Worm (Caenorhabditis elegans): ENCODE measurements around the gene dnj-23.
A peak's percentile ranks its signal among the peaks of the same experiment; 100 is the strongest.

dnj-23 gene

DNA sequence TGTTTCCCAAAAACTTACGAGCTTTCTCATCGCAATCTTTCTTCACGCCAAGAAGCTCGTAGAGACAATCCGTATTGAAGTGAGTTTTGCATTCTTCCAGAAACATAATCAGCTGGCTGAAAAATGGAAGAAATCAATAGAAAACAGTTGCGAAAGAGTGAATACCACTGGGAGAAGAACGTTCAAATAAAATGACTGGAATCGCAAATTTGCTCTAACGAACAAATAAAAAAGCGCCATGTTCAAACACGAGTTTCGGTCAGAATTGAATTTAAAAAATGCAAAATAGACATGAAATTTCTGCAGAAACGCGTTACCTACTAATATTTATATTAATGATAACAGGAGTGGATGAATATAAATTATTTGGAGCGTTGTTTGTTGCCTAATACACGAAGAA is at the start of gene dnj-23:
dnj-23 (minus strand) TSS at position 158 of the 400 bp plus-strand sequence.
- no peak for TF ChIP-seq ceh-16 (tag; optimal IDR thresholded peaks at IDR 0.05)
- TF ChIP-seq unc-55 (GFP tag; optimal IDR thresholded peaks at IDR 0.05): peak; percentile 63
- TF ChIP-seq C34F6.9 (tag; optimal IDR thresholded peaks at IDR 0.05): peak; percentile 47
- TF ChIP-seq lin-39 (tag; optimal IDR thresholded peaks at IDR 0.05): no peak
- no peak for TF ChIP-seq ama-1 (optimal IDR thresholded peaks at IDR 0.05)
- no peak for TF ChIP-seq dmd-4 (tag; optimal IDR thresholded peaks at IDR 0.05)
- TF ChIP-seq unc-39 (tag; optimal IDR thresholded peaks at IDR 0.05): no peak
- TF ChIP-seq nhr-12 (tag; optimal IDR thresholded peaks at IDR 0.05): no peak
- no peak for TF ChIP-seq ZK546.5 (tag; optimal IDR thresholded peaks at IDR 0.05)
- TF ChIP-seq nhr-11 (tag; optimal IDR thresholded peaks at IDR 0.05): no peak
- no peak for TF ChIP-seq skn-1 (tag; optimal IDR thresholded peaks at IDR 0.05)
- TF ChIP-seq mdl-1 (tag; optimal IDR thresholded peaks at IDR 0.05): no peak
- no peak for TF ChIP-seq nhr-23 (tag; optimal IDR thresholded peaks at IDR 0.05)
- peak in 1 of 2 experiments; percentile 41 for TF ChIP-seq lsy-2 (tag; optimal IDR thresholded peaks at IDR 0.05)
- no peak for TF ChIP-seq nhr-21 (tag; optimal IDR thresholded peaks at IDR 0.05)
- TF ChIP-seq fos-1 (tag; optimal IDR thresholded peaks at IDR 0.05): peak; percentile 1
- no peak for TF ChIP-seq blmp-1 (tag; optimal IDR thresholded peaks at IDR 0.05; ENCODE audit: insufficient read depth)
- no peak for TF ChIP-seq nhr-25 (tag; optimal IDR thresholded peaks at IDR 0.05)
- no peak for TF ChIP-seq nhr-237 (tag; optimal IDR thresholded peaks at IDR 0.05)
- TF ChIP-seq nhr-77 (tag; optimal IDR thresholded peaks at IDR 0.05): no peak
- TF ChIP-seq unc-62 (GFP tag; optimal IDR thresholded peaks at IDR 0.05): no peak
- no peak for TF ChIP-seq mbf-1 (tag; optimal IDR thresholded peaks at IDR 0.05)
- no peak for TF ChIP-seq lin-11 (tag; optimal IDR thresholded peaks at IDR 0.05)
- no peak for TF ChIP-seq nhr-10 (tag; optimal IDR thresholded peaks at IDR 0.05)
- TF ChIP-seq nhr-129 (tag; optimal IDR thresholded peaks at IDR 0.05): peak; percentile 25
- TF ChIP-seq elt-3 (tag; optimal IDR thresholded peaks at IDR 0.05): no peak
- TF ChIP-seq gmeb-1 (tag; optimal IDR thresholded peaks at IDR 0.05): peak; percentile 79
- TF ChIP-seq egl-27 (tag; optimal IDR thresholded peaks at IDR 0.05): no peak
- no peak for TF ChIP-seq F13H6.1 (tag; optimal IDR thresholded peaks at IDR 0.05)
- no peak for TF ChIP-seq peb-1 (tag; optimal IDR thresholded peaks at IDR 0.05)
- TF ChIP-seq crh-2 (tag; optimal IDR thresholded peaks at IDR 0.05): peak; percentile 22
- TF ChIP-seq ceh-82 (tag; optimal IDR thresholded peaks at IDR 0.05): no peak
- no peak for TF ChIP-seq R02D3.7 (tag; optimal IDR thresholded peaks at IDR 0.05)
- no peak for TF ChIP-seq ztf-4 (tag; optimal IDR thresholded peaks at IDR 0.05)
- no peak for TF ChIP-seq mab-5 (tag; optimal IDR thresholded peaks at IDR 0.05)
- no peak for TF ChIP-seq snpc-4 (tag; optimal IDR thresholded peaks at IDR 0.05)

DNA sequence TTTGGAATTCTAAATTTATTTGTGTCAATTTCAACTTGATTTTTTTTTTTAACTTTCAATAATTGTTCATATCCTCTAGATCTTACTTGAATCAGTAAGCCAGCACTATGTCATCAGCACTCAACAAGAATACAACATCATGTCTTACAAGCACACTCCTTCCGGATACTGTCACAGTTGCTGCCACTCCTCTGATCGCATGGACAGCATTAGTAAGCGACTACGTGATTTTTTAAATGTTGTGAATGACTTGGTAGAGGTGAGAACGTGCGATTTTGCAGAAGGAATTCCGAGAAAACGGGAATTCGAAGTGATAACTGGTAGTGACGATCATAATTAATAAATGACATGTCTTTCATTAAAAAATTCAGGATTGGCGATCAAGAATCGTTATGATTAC is 49.6 kb upstream of the dnj-23 start, which contains the start of gene oac-54:
oac-54 (plus strand) TSS at position 83 of the 400 bp plus-strand sequence.
- TF ChIP-seq peb-1 (tag; optimal IDR thresholded peaks at IDR 0.05) (no peak), nhr-10 (tag; optimal IDR thresholded peaks at IDR 0.05) (no peak), elt-1 (tag; optimal IDR thresholded peaks at IDR 0.05) (no peak), blmp-1 (tag; optimal IDR thresholded peaks at IDR 0.05; ENCODE audit: insufficient read depth) (no peak), sma-9 (GFP tag; optimal IDR thresholded peaks at IDR 0.05) (no peak), sma-9 (tag; optimal IDR thresholded peaks at IDR 0.05) (no peak), ZK546.5 (tag; optimal IDR thresholded peaks at IDR 0.05) (no peak), ceh-82 (tag; optimal IDR thresholded peaks at IDR 0.05) (no peak), sem-4 (tag; optimal IDR thresholded peaks at IDR 0.05) (no peak), alr-1 (tag; optimal IDR thresholded peaks at IDR 0.05) (no peak), skn-1 (tag; optimal IDR thresholded peaks at IDR 0.05) (no peak), mab-5 (tag; optimal IDR thresholded peaks at IDR 0.05) (no peak), unc-39 (tag; optimal IDR thresholded peaks at IDR 0.05) (no peak), nhr-21 (tag; optimal IDR thresholded peaks at IDR 0.05) (no peak), gmeb-1 (tag; optimal IDR thresholded peaks at IDR 0.05) (no peak), egl-27 (tag; optimal IDR thresholded peaks at IDR 0.05) (no peak)

DNA sequence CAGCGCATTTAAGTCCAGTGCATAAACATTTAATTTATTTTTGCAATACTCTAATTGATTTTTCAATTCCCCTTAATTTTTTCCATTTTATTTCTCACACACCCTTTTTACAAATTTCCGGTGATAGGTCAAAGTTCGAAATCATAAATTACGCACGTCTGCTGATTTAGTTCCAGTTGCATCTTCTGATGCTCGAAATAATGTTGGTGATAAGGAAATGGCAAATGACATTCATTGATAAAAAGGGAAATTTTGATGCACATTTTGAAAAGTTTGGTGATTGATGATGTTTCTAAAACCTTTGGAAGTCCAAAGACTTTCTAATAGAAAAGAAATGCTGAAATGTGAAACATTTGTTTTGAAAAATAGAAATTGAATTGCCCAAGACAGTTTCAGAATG is 48.7 kb upstream of the dnj-23 start:
- TF ChIP-seq nhr-21 (tag; optimal IDR thresholded peaks at IDR 0.05) (no peak), nhr-129 (tag; optimal IDR thresholded peaks at IDR 0.05) (peak; percentile 70), sma-9 (GFP tag; optimal IDR thresholded peaks at IDR 0.05) (peak; percentile 77), sma-9 (tag; optimal IDR thresholded peaks at IDR 0.05) (no peak), crh-2 (tag; optimal IDR thresholded peaks at IDR 0.05) (peak; percentile 56), sma-3 (GFP tag; optimal IDR thresholded peaks at IDR 0.05) (no peak), lin-11 (tag; optimal IDR thresholded peaks at IDR 0.05) (no peak), nhr-6 (tag; optimal IDR thresholded peaks at IDR 0.05) (no peak), dmd-4 (tag; optimal IDR thresholded peaks at IDR 0.05) (no peak), ceh-16 (tag; optimal IDR thresholded peaks at IDR 0.05) (no peak), unc-39 (tag; optimal IDR thresholded peaks at IDR 0.05) (no peak), lin-13 (GFP tag; optimal IDR thresholded peaks at IDR 0.05) (no peak), nhr-77 (tag; optimal IDR thresholded peaks at IDR 0.05) (no peak), Y55F3AM.14 (GFP tag; optimal IDR thresholded peaks at IDR 0.05) (no peak), zag-1 (tag; optimal IDR thresholded peaks at IDR 0.05) (no peak), gmeb-1 (tag; optimal IDR thresholded peaks at IDR 0.05) (peak; percentile 1), fos-1 (tag; optimal IDR thresholded peaks at IDR 0.05) (peak; percentile 97), snpc-4 (tag; optimal IDR thresholded peaks at IDR 0.05) (no peak), nhr-10 (tag; optimal IDR thresholded peaks at IDR 0.05) (no peak), mbf-1 (tag; optimal IDR thresholded peaks at IDR 0.05) (no peak)
